Worm (Caenorhabditis elegans) whole organism, midembryonic: ENCODE data around the gene ceh-86.

Experiments used
- T22C8.4 ChIP-seq: fragments of 200-800 bp; sonication (Bioruptor generic); IDR thresholded peaks from 2 replicates; pipeline ENCODE4 v1.3.6; 2022; ENCODE audit warnings: missing genetic modification characterization, missing compliant biosample characterization
- cog-1 ChIP-seq: sonication (generic microtip); optimal IDR thresholded peaks from 2 replicates; lab custom pipeline; 2016; ENCODE audit warnings: missing genetic modification characterization, missing compliant biosample characterization
- flt-1 ChIP-seq: fragments of 200-800 bp; sonication (Bioruptor generic); IDR thresholded peaks from 2 replicates; pipeline ENCODE4 v1.3.6; 2022; ENCODE audit warnings: missing genetic modification characterization, missing compliant biosample characterization
- klf-2 ChIP-seq: fragments of 200-800 bp; sonication (Bioruptor generic); conservative IDR thresholded peaks from 2 replicates; pipeline ENCODE4 v1.3.6; 2022; ENCODE audit warnings: missing genetic modification reagents, missing genetic modification characterization, missing compliant biosample characterization
- med-1 ChIP-seq: sonication (generic microtip); optimal IDR thresholded peaks from 2 replicates; lab custom pipeline; 2017; ENCODE audit warnings: missing genetic modification characterization, mild to moderate bottlenecking, missing compliant biosample characterization, antibody characterized with exemption, missing genetic modification reagents; ENCODE audit not compliant: insufficient read depth
- ref-1 ChIP-seq: fragments of 200-800 bp; sonication (Bioruptor generic); conservative IDR thresholded peaks from 2 replicates; pipeline ENCODE4 v1.3.6; 2022; ENCODE audit warnings: missing genetic modification reagents, missing genetic modification characterization, missing compliant biosample characterization
- tab-1 ChIP-seq: fragments of 200-800 bp; sonication (Bioruptor generic); IDR thresholded peaks from 2 replicates; pipeline ENCODE4 v1.3.6; 2022; ENCODE audit warnings: missing genetic modification characterization, missing compliant biosample characterization
- ztf-23 ChIP-seq: fragments of 200-800 bp; sonication (Bioruptor generic); IDR thresholded peaks from 2 replicates; pipeline ENCODE4 v1.3.6; 2022; ENCODE audit warnings: missing genetic modification reagents, missing genetic modification characterization, missing compliant biosample characterization
- ztf-29 ChIP-seq: fragments of 200-800 bp; sonication (Bioruptor generic); IDR thresholded peaks from 2 replicates; pipeline ENCODE4 v1.3.6; 2022; ENCODE audit warnings: missing genetic modification reagents, missing genetic modification characterization, missing compliant biosample characterization

Gene ceh-86

ce11 chrII:2438180-2438579 lies 6.3 kb upstream of the ceh-86 start:
- TF ChIP-seq cog-1 (tag; lab: Kevin White, UChicago) (no peak), med-1 (GFP tag; lab: Kevin White, UChicago) (no peak), ref-1 (no peak)

ce11 chrII:2436757-2437156 lies 4.9 kb upstream of the ceh-86 start:
- TF ChIP-seq cog-1 (tag; lab: Kevin White, UChicago) (no peak), ztf-29 (GFP tag; lab: Robert Waterston, UW) (no peak)

ce11 chrII:2435566-2435965 lies 3.7 kb upstream of the ceh-86 start:
- TF ChIP-seq ztf-23 (no peak), med-1 (GFP tag; lab: Kevin White, UChicago) (no peak), tab-1 (no peak), ref-1 (no peak), ztf-29 (GFP tag; lab: Robert Waterston, UW) (no peak), flt-1 (GFP tag; lab: Robert Waterston, UW) (no peak), cog-1 (tag; lab: Kevin White, UChicago) (no peak), klf-2 (GFP tag; lab: Robert Waterston, UW) (no peak), T22C8.4 (no peak)

DNA sequence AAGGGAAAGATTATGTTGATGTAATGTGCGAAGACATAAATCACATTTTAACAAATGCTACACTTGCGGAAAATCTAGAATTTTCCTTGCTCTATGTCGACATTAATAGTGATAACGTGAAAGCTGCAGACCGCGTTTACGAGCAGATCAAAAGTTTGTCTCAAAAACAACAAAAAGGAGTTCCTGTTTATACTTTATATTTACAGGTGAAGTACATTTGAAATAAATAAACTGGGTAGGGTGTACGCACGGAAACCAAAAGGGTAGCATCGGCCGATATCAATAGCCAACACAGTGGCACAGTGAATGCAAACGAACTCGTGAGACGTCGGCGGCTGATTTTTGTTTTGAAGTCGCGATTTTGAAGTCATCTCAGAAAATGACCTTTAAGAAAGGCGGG lies 9.4 kb downstream of the ceh-86 start:
- no peak for TF ChIP-seq tab-1
- TF ChIP-seq T22C8.4 = no peak
- no peak for TF ChIP-seq med-1 (GFP tag; lab: Kevin White, UChicago)
- TF ChIP-seq cog-1 (tag; lab: Kevin White, UChicago) = no peak
- no peak for TF ChIP-seq ztf-23
- no peak for TF ChIP-seq klf-2 (GFP tag; lab: Robert Waterston, UW)
- no peak for TF ChIP-seq flt-1 (GFP tag; lab: Robert Waterston, UW)
- no peak for TF ChIP-seq ztf-29 (GFP tag; lab: Robert Waterston, UW)
- TF ChIP-seq ref-1 = no peak

DNA sequence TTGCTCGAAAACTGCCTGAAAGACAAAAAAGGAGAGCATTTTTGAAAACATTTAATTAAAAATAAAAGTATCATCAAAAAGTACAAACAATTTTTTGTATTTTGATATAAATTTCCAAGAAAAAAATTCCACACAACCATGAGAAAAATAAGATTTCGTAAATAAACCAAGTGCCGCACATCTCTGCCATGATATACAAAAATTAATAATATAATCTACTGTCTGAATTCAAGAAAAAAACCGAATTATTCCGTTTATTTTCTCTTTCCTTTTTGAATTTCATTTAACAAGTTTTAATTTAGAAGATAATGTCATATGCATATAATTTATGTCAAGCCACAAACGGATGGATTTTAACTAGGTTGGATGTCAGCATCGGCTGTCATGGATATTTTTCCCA lies 10.0 kb downstream of the ceh-86 start, which contains the start of gene F42G2.2:
Gene F42G2.2 (plus strand): TSS at position 301 of the 400 bp plus-strand sequence.
- TF ChIP-seq T22C8.4 = no peak
- no peak for TF ChIP-seq ztf-29 (GFP tag; lab: Robert Waterston, UW)
- no peak for TF ChIP-seq cog-1 (tag; lab: Kevin White, UChicago)
- TF ChIP-seq ztf-23 = no peak
- TF ChIP-seq med-1 (GFP tag; lab: Kevin White, UChicago) = no peak

ce11 chrII:2421185-2421584 lies 10.7 kb downstream of the ceh-86 start:
- TF ChIP-seq ztf-29 (GFP tag; lab: Robert Waterston, UW) = no peak
- no peak for TF ChIP-seq ref-1
- no peak for TF ChIP-seq cog-1 (tag; lab: Kevin White, UChicago)
- TF ChIP-seq flt-1 (GFP tag; lab: Robert Waterston, UW) = no peak
- TF ChIP-seq med-1 (GFP tag; lab: Kevin White, UChicago) = no peak
- no peak for TF ChIP-seq ztf-23
- no peak for TF ChIP-seq tab-1
- TF ChIP-seq klf-2 (GFP tag; lab: Robert Waterston, UW) = no peak
- TF ChIP-seq T22C8.4 = no peak

- TF ChIP-seq ztf-29 (GFP tag; lab: Robert Waterston, UW) = no peak
- TF ChIP-seq ztf-23 = no peak
- TF ChIP-seq tab-1 = no peak
- TF ChIP-seq cog-1 (tag; lab: Kevin White, UChicago) = no peak
- no peak for TF ChIP-seq T22C8.4
- TF ChIP-seq ref-1 = no peak
- no peak for TF ChIP-seq flt-1 (GFP tag; lab: Robert Waterston, UW)
- no peak for TF ChIP-seq med-1 (GFP tag; lab: Kevin White, UChicago)
- TF ChIP-seq klf-2 (GFP tag; lab: Robert Waterston, UW) = no peak
These were observed 11.2 kb downstream of the ceh-86 start for ce11 chrII:2420685-2421084.

DNA sequence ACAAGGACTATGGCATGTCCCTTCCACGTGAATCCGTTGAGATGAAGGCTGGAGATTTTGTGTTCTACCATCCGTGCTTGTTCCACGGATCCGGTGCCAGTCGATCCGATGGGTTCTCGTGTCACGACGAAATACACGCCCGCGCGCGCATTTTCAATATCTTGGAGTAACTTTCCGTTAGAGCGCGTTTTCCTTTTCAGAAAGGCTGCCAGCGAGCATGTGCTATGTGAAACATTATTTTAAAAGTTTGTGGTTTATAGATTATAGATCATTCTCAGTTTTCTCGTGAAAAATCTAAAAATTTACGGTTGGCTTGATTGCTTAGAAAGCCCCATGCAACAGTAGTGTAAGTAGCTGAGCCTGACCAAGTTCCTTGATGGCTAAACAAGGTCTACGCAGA lies 13.0 kb downstream of the ceh-86 start, which contains the start of gene fbxc-20:
Gene fbxc-20 (plus strand): TSS at position 301 of the 400 bp plus-strand sequence.
- no peak for TF ChIP-seq klf-2 (GFP tag; lab: Robert Waterston, UW)
- TF ChIP-seq flt-1 (GFP tag; lab: Robert Waterston, UW) = no peak
- no peak for TF ChIP-seq med-1 (GFP tag; lab: Kevin White, UChicago)
- no peak for TF ChIP-seq tab-1
- no peak for TF ChIP-seq ztf-29 (GFP tag; lab: Robert Waterston, UW)
- TF ChIP-seq T22C8.4 = no peak
- no peak for TF ChIP-seq cog-1 (tag; lab: Kevin White, UChicago)

DNA sequence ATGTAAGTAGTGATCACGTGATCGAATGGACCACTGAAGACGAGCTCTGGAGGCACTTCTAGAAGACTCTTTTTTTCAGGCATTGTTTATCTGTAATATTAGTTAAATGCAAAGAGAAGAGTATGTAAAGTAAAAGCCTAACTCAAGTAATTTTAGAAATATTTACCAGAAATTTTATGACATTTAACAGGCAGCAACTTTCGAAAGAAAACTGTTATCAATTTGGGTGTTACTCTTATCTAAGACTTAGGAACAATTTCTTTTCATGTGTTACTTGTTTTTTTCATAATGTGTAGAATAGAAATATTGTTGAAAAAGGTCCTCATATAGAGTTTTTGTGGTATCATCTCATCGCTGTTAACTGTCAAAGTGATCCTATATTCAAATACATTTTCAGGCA lies 14.0 kb downstream of the ceh-86 start, which contains the start of the genes F42G2.5 and F42G2.7:
Gene F42G2.5 (minus strand): TSS at position 101 of the 400 bp plus-strand sequence.
Gene F42G2.7 (plus strand): TSS at position 270 of the 400 bp plus-strand sequence.
- TF ChIP-seq tab-1 = no peak
- TF ChIP-seq klf-2 (GFP tag; lab: Robert Waterston, UW) = no peak
- TF ChIP-seq ref-1 = no peak
- no peak for TF ChIP-seq T22C8.4
- no peak for TF ChIP-seq ztf-23
- TF ChIP-seq med-1 (GFP tag; lab: Kevin White, UChicago) = no peak
- no peak for TF ChIP-seq ztf-29 (GFP tag; lab: Robert Waterston, UW)
- TF ChIP-seq flt-1 (GFP tag; lab: Robert Waterston, UW) = no peak
- TF ChIP-seq cog-1 (tag; lab: Kevin White, UChicago) = no peak

DNA sequence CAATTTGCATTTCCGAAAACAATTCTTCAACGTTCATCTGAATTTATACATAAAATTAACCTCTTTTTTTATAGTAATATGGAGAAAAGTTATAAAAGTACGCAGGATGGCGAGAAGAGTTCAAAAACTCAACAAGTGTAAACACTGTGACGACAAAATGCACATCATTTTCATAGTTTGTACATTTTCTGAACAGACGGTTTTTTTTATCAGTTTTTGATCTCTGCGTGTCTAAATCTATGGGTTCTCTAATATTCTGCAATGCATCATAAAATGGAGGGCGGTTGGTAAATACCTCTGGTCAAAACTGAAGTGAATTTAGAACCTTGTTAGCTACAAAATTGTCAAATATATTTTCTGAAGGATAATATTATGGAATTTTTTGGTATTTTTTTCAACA lies 16.4 kb downstream of the ceh-86 start, which contains the start of gene fbxa-4:
Gene fbxa-4 (minus strand): TSS at position 93 of the 400 bp plus-strand sequence.
- TF ChIP-seq T22C8.4 (no peak), ref-1 (no peak)

ce11 chrII:2412649-2413048 lies 19.2 kb downstream of the ceh-86 start, which contains the start of gene fbxa-182:
TSS of gene fbxa-182 (minus strand) at chrII:2412749.
- TF ChIP-seq ztf-29 (GFP tag; lab: Robert Waterston, UW) (no peak), klf-2 (GFP tag; lab: Robert Waterston, UW) (no peak), cog-1 (tag; lab: Kevin White, UChicago) (no peak), ztf-23 (no peak), flt-1 (GFP tag; lab: Robert Waterston, UW) (no peak), tab-1 (no peak), med-1 (GFP tag; lab: Kevin White, UChicago) (no peak), T22C8.4 (no peak)
